Worm (Caenorhabditis elegans): ENCODE measurements around the gene dex-1.

- TF ChIP-seq peb-1 (tag; optimal IDR thresholded peaks at IDR 0.05) (no peak), aly-2 (tag; optimal IDR thresholded peaks at IDR 0.05) (no peak), nhr-11 (tag; optimal IDR thresholded peaks at IDR 0.05) (no peak), ama-1 (optimal IDR thresholded peaks at IDR 0.05) (no peak), unc-39 (tag; optimal IDR thresholded peaks at IDR 0.05) (no peak), unc-62 (GFP tag; optimal IDR thresholded peaks at IDR 0.05) (no peak), elt-1 (tag; optimal IDR thresholded peaks at IDR 0.05) (no peak), mdl-1 (tag; optimal IDR thresholded peaks at IDR 0.05) (no peak), crh-2 (tag; optimal IDR thresholded peaks at IDR 0.05) (no peak), ZK546.5 (tag; optimal IDR thresholded peaks at IDR 0.05) (no peak), nhr-6 (tag; optimal IDR thresholded peaks at IDR 0.05) (no peak)
Measured at ce11 chrIII:5564325-5564724, 38.4 kb downstream of the dex-1 start.

Data from whole organism, L2 larva.